Worm (Caenorhabditis elegans): ENCODE data around the gene odr-8.

The odr-8 gene

DNA sequence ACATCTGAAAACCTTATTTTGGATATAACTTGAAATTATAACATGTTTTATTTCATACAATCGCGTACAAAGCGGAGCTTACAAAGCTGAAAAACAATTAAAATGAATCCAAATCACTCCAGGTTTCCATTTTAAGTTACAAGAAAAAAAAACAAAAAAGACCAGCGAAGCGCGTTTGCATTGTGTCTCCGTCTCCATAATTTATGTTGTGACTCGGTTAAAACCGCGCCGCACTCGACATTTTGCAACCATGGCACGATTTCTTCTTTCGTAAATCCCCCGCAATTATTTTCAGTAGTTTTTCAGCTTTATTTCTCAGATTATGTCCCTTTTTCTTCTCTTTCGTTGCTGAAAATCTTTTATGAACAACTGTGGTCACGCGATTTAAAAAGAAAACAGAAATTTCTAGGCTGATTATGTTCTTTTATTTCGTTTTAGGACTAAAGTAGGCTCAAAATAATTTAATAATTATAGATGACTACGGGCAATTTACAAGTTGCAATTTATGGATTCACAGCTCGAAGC is 3.0 kb upstream of the odr-8 start, which contains the start of the genes F38A5.2 and dnj-11 (continued):
- TF ChIP-seq ama-1 (optimal IDR thresholded peaks at IDR 0.05) (no peak), ceh-8 (GFP tag; optimal IDR thresholded peaks at IDR 0.05) (no peak), hpl-2 (GFP tag; optimal IDR thresholded peaks at IDR 0.05) (peak; percentile 62), aly-2 (tag; optimal IDR thresholded peaks at IDR 0.05) (peak; percentile 85), mef-2 (tag; optimal IDR thresholded peaks at IDR 0.05) (no peak), nhr-76 (tag; optimal IDR thresholded peaks at IDR 0.05) (no peak), ceh-82 (tag; optimal IDR thresholded peaks at IDR 0.05) (peak; percentile 70 to 93 (median 80))

DNA sequence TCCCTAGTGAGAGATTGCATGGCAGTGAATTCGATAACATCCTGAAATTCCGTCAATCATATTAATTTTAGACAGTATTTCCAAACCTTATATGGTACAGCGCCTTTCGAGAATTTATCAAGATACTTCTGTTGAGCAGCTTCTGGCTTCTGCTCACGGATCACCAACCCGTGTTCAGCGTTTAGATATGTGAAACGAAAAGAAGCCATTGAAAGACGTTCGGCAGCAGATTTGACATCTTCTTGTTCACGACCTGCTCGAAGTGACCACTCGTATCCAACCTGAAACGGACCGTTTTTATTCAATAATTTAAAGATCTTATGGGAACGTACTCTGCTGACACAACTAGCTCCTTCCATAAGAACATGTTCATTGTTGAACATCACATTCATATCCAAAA is 846 bp downstream of the odr-8 start:
- TF ChIP-seq elt-2 (tag; optimal IDR thresholded peaks at IDR 0.05) (no peak), sox-4 (tag; optimal IDR thresholded peaks at IDR 0.05) (no peak), lin-39 (tag; optimal IDR thresholded peaks at IDR 0.05) (no peak), nhr-77 (tag; optimal IDR thresholded peaks at IDR 0.05) (no peak), rnt-1 (tag; optimal IDR thresholded peaks at IDR 0.05) (no peak), ztf-4 (tag; optimal IDR thresholded peaks at IDR 0.05) (no peak), sup-37 (GFP tag; optimal IDR thresholded peaks at IDR 0.05) (no peak), C16A3.4 (tag; optimal IDR thresholded peaks at IDR 0.05) (no peak), mep-1 (tag; optimal IDR thresholded peaks at IDR 0.05) (no peak), Y116A8C.19 (tag; optimal IDR thresholded peaks at IDR 0.05; ENCODE audit: borderline replicate concordance) (no peak), lin-35 (GFP tag; optimal IDR thresholded peaks at IDR 0.05) (no peak), nhr-47 (tag; optimal IDR thresholded peaks at IDR 0.05) (no peak), nhr-20 (tag; optimal IDR thresholded peaks at IDR 0.05) (no peak), blmp-1 (tag; optimal IDR thresholded peaks at IDR 0.05) (no peak), dsc-1 (tag; optimal IDR thresholded peaks at IDR 0.05) (no peak), zag-1 (tag; optimal IDR thresholded peaks at IDR 0.05) (no peak), ama-1 (optimal IDR thresholded peaks at IDR 0.05) (no peak), nhr-85 (tag) (no peak), unc-98 (GFP tag; IDR thresholded peaks at IDR 0.05) (no peak)

DNA sequence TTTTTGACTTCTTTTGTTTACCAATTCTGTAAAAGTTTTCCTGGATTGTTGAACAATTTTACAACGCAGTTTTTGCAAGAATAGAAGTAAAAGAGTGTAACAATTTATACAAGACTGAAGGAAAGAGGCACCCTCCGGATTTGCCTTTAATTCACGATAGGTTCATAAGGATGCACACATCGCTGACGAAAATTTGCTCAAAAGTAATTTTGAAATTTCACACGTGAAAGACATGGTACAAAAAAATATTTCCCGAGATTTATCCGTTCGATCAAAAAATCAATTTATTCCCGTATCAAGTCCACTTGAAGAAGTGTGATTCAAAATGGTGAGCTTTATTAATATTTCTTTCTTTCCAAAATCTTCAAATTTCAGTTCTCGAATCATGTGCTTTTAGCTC is 4.6 kb downstream of the odr-8 start, which contains the start of gene C43G2.3:
Gene C43G2.3, plus strand, starts transcription at position 301 of the 400 bp plus-strand sequence.
- TF ChIP-seq nhr-71 (tag; optimal IDR thresholded peaks at IDR 0.05) (no peak), C16A3.4 (tag; optimal IDR thresholded peaks at IDR 0.05) (no peak)

DNA sequence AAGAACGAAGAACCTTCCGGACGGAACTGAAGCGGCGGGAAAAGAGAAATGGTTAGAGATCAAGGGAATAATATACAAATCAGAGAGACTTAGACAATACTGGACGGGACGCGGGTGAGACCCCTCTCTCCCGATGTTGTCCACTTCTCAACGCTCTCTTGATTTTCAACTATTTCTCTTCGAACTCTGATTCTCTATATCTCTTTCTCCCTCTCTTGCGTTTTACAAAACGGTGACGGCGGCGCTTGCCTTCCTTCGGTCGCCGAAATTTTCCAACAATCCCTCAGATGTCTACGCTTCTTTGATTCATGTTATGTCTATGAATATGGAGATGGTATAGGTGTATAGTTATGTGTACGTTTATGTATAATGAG is 5.8 kb downstream of the odr-8 start:
- TF ChIP-seq hpl-2 (GFP tag; optimal IDR thresholded peaks at IDR 0.05) (no peak), ceh-8 (GFP tag; optimal IDR thresholded peaks at IDR 0.05) (no peak), tbx-2 (tag; optimal IDR thresholded peaks at IDR 0.05) (peak; percentile 22), ztf-11 (tag; optimal IDR thresholded peaks at IDR 0.05) (no peak), blmp-1 (tag; optimal IDR thresholded peaks at IDR 0.05) (peak; percentile 55), snu-23 (GFP tag; optimal IDR thresholded peaks at IDR 0.05) (peak; percentile 78), efl-3 (GFP tag; optimal IDR thresholded peaks at IDR 0.05) (no peak), nhr-77 (tag; optimal IDR thresholded peaks at IDR 0.05) (peak; percentile 8), lin-39 (tag; optimal IDR thresholded peaks at IDR 0.05) (no peak), jun-1 (tag; optimal IDR thresholded peaks at IDR 0.05) (no peak), xbp-1 (tag; optimal IDR thresholded peaks at IDR 0.05) (peak; percentile 46), irx-1 (tag; optimal IDR thresholded peaks at IDR 0.05) (no peak), nhr-20 (tag; optimal IDR thresholded peaks at IDR 0.05) (peak; percentile 74), nhr-90 (tag; optimal IDR thresholded peaks at IDR 0.05; ENCODE audit: poor library complexity) (peak; percentile 65), ztf-4 (tag; optimal IDR thresholded peaks at IDR 0.05) (peak; percentile 4), pag-3 (tag; optimal IDR thresholded peaks at IDR 0.05; ENCODE audit: borderline replicate concordance, insufficient read depth) (no peak), lin-13 (GFP tag; optimal IDR thresholded peaks at IDR 0.05) (peak; percentile 35), swsn-7 (tag; optimal IDR thresholded peaks at IDR 0.05) (peak; percentile 53), vab-15 (tag; optimal IDR thresholded peaks at IDR 0.05) (no peak), C34B4.2 (tag; optimal IDR thresholded peaks at IDR 0.05) (no peak), ceh-82 (tag; optimal IDR thresholded peaks at IDR 0.05) (peak; percentile 2 to 13 (median 7)), hlh-4 (tag; optimal IDR thresholded peaks at IDR 0.05) (no peak), dpl-1 (GFP tag; optimal IDR thresholded peaks at IDR 0.05) (peak; percentile 36 to 48 (median 45)), C16A3.4 (tag; optimal IDR thresholded peaks at IDR 0.05) (peak; percentile 49), rnt-1 (tag; optimal IDR thresholded peaks at IDR 0.05) (peak; percentile 59), lir-3 (tag; optimal IDR thresholded peaks at IDR 0.05; ENCODE audit: poor library complexity) (peak; percentile 4), nhr-71 (tag; optimal IDR thresholded peaks at IDR 0.05) (peak; percentile 77), lin-14 (GFP tag; optimal IDR thresholded peaks at IDR 0.05) (peak; percentile 80), nhr-47 (tag; optimal IDR thresholded peaks at IDR 0.05) (peak; percentile 47), efl-1 (optimal IDR thresholded peaks at IDR 0.05) (peak; percentile 61 to 67), efl-1 (GFP tag; optimal IDR thresholded peaks at IDR 0.05 in 1 of 2) (peak; percentile 0 to 87)
